Worm (Caenorhabditis elegans): ENCODE measurements around the gene srh-166.

The srh-166 gene

DNA sequence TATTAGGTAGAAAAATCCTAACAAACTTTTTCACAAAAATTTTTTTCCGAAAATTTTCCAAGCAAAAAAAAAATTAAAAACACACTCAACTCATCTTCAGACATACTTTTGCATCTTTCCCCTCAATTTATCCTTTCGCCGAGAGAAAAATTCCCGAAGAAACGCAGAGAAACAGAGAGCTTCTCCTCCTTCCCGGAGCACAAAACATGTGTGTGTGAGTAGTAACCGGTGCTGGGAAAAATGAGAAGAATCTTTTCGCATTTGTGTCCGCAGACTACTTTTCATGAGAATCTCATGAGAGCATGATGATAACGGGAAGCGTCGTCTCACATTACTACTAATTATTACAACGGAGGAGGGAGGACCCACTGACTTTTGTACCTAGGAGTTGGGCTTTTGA, 39.1 kb downstream of the srh-166 start:
- TF ChIP-seq nfya-1 (tag; optimal IDR thresholded peaks at IDR 0.05; ENCODE audit: insufficient read depth) (peak; percentile 16), pqm-1 (tag; optimal IDR thresholded peaks at IDR 0.05) (no peak), unc-62 (GFP tag; optimal IDR thresholded peaks at IDR 0.05) (no peak)

DNA sequence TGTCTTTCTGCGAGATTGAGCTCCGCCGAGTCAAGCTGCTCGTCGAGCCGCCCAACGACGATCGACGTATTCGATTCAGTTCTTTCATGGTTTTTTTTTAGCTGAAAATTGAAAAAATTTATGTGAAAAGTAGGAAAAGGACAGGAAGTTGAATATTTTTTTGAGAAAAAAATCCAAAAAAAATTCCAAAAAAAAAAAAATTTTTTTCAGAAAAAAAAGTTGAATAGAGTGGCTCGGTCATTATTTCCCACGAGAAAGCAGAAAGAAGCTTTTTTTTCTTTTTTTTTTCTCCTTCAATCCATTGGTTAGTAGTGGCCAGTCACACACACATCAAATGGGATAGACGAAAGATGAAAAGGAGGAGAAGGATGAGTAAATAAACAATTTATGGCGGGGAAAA, 40.4 kb downstream of the srh-166 start, which contains the start of gene dhcr-7:
Gene dhcr-7 (minus strand): TSS at position 101 of the 400 bp plus-strand sequence.
- TF ChIP-seq ama-1 (optimal IDR thresholded peaks at IDR 0.05) (no peak), ceh-82 (tag; optimal IDR thresholded peaks at IDR 0.05) (no peak), elt-2 (tag; optimal IDR thresholded peaks at IDR 0.05) (no peak), mml-1 (tag; optimal IDR thresholded peaks at IDR 0.05) (no peak), egl-27 (tag; optimal IDR thresholded peaks at IDR 0.05) (no peak), elt-1 (tag; optimal IDR thresholded peaks at IDR 0.05) (no peak), ceh-16 (tag; optimal IDR thresholded peaks at IDR 0.05) (no peak), fkh-10 (GFP tag; optimal IDR thresholded peaks at IDR 0.05) (no peak), nhr-28 (tag; optimal IDR thresholded peaks at IDR 0.05) (no peak), aly-2 (tag; optimal IDR thresholded peaks at IDR 0.05) (no peak), egl-5 (tag; optimal IDR thresholded peaks at IDR 0.05) (no peak)

DNA sequence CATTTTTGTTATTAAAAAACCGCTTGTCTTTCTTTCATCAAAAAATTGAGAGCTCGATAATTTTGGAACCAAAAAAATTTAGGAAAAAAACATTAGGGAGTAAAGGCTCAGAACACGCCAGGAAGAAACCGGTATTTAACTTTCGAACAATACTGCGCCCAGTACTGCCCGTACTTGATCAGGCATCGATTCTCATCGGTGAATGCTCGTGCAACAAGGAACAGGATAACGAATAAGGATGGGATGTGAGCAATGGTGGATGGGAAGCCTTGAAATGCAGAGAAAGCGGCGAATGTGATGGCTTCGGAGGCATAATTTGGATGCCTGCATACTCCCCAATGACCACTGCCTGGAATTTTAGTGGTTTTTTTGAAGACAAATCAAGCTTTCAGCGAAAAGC, 44.9 kb downstream of the srh-166 start:
- TF ChIP-seq mdl-1 (tag; optimal IDR thresholded peaks at IDR 0.05) (no peak), mml-1 (tag; optimal IDR thresholded peaks at IDR 0.05) (no peak), ztf-4 (tag; optimal IDR thresholded peaks at IDR 0.05) (no peak), aly-2 (tag; optimal IDR thresholded peaks at IDR 0.05) (no peak), fkh-2 (tag; optimal IDR thresholded peaks at IDR 0.05) (no peak), pqm-1 (tag; optimal IDR thresholded peaks at IDR 0.05) (no peak), nhr-43 (tag; optimal IDR thresholded peaks at IDR 0.05; ENCODE audit: poor library complexity, severe bottlenecking) (no peak), ceh-9 (tag; optimal IDR thresholded peaks at IDR 0.05) (no peak), ZK546.5 (tag; optimal IDR thresholded peaks at IDR 0.05) (no peak), R02D3.7 (tag; optimal IDR thresholded peaks at IDR 0.05) (no peak), jun-1 (tag; optimal IDR thresholded peaks at IDR 0.05) (no peak), nhr-28 (tag; optimal IDR thresholded peaks at IDR 0.05) (no peak), ztf-11 (tag; optimal IDR thresholded peaks at IDR 0.05) (no peak), fkh-10 (GFP tag; optimal IDR thresholded peaks at IDR 0.05) (no peak), sea-2 (GFP tag; optimal IDR thresholded peaks at IDR 0.05) (no peak), lin-15B (tag; optimal IDR thresholded peaks at IDR 0.05) (no peak), eor-1 (tag; optimal IDR thresholded peaks at IDR 0.05) (no peak), ceh-28 (tag; optimal IDR thresholded peaks at IDR 0.05) (no peak), unc-62 (GFP tag; optimal IDR thresholded peaks at IDR 0.05) (no peak)

DNA sequence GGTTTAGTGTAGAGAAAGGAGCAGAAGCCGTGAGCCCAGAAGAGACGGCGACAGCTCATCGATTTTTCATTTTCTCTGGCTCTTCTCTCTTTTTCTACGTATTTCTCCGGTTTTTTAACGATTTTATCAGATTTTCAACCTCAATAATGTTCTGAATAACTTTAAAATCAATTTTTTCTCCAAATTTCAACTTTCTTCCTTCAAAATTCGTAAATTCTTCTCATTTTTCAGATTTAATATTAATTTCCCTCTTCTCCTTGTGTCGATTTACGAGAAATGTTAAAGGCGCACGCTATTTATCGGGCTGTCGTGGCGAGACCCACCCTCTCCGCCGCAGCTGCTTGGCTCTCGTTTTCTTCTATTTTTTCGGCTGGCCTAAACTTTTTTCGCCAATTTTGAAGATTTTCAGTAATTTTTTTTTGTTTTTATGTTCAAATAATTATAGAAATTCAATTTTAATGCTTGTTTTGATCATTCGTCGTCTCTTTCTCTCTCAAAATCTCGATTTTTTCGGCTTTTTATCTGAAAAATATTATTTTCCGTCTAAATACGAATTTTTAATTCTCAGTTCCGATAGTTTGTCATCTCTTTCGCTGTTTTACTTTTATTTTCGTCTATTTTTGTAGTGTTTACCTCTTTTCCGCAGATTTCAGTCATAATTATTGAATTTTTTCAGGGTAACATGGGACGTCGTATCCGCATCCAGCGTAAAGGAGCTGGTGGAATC, 46.5 kb downstream of the srh-166 start, which contains the start of the genes calf-1 and rpl-2:
Gene calf-1 (minus strand): TSS at position 77 of the 727 bp plus-strand sequence.
Gene rpl-2 (plus strand): TSS at position 677 of the 727 bp plus-strand sequence.
- no peak for TF ChIP-seq ceh-9 (tag; optimal IDR thresholded peaks at IDR 0.05)
- TF ChIP-seq hmg-11 (tag; optimal IDR thresholded peaks at IDR 0.05) = peak; percentile 12
- no peak for TF ChIP-seq skn-1 (tag; optimal IDR thresholded peaks at IDR 0.05)
- TF ChIP-seq fkh-10 (GFP tag; optimal IDR thresholded peaks at IDR 0.05) = no peak
- TF ChIP-seq ceh-16 (tag; optimal IDR thresholded peaks at IDR 0.05) = no peak
- peak; percentile 57 for TF ChIP-seq lin-39 (tag; optimal IDR thresholded peaks at IDR 0.05)
- TF ChIP-seq nhr-76 (tag; optimal IDR thresholded peaks at IDR 0.05) = no peak
- TF ChIP-seq tbx-2 (tag; optimal IDR thresholded peaks at IDR 0.05) = no peak
- TF ChIP-seq elt-1 (tag; optimal IDR thresholded peaks at IDR 0.05) = no peak
- no peak for TF ChIP-seq jun-1 (tag; optimal IDR thresholded peaks at IDR 0.05)
- TF ChIP-seq ceh-82 (tag; optimal IDR thresholded peaks at IDR 0.05) = no peak
- no peak for TF ChIP-seq aly-2 (tag; optimal IDR thresholded peaks at IDR 0.05)
- no peak for TF ChIP-seq snpc-4 (tag; optimal IDR thresholded peaks at IDR 0.05)
- no peak for TF ChIP-seq egl-5 (tag; optimal IDR thresholded peaks at IDR 0.05)
- TF ChIP-seq egl-27 (tag; optimal IDR thresholded peaks at IDR 0.05) = no peak
- TF ChIP-seq nhr-67 (tag; optimal IDR thresholded peaks at IDR 0.05) = no peak
- TF ChIP-seq unc-62 (GFP tag; optimal IDR thresholded peaks at IDR 0.05) = no peak
- peak; percentile 81 for TF ChIP-seq pha-4 (tag; optimal IDR thresholded peaks at IDR 0.05)
- TF ChIP-seq lsy-12 (tag; optimal IDR thresholded peaks at IDR 0.05) = no peak
- TF ChIP-seq fos-1 (tag; optimal IDR thresholded peaks at IDR 0.05) = no peak
- TF ChIP-seq nhr-23 (tag; optimal IDR thresholded peaks at IDR 0.05) = peak; percentile 64
- TF ChIP-seq nhr-12 (tag; optimal IDR thresholded peaks at IDR 0.05) = no peak
- TF ChIP-seq ama-1 (optimal IDR thresholded peaks at IDR 0.05) = peak; percentile 18
- TF ChIP-seq nhr-43 (tag; optimal IDR thresholded peaks at IDR 0.05; ENCODE audit: poor library complexity, severe bottlenecking) = peak; percentile 44
- no peak for TF ChIP-seq sea-2 (GFP tag; optimal IDR thresholded peaks at IDR 0.05)
- no peak for TF ChIP-seq mml-1 (tag; optimal IDR thresholded peaks at IDR 0.05)
- no peak for TF ChIP-seq zag-1 (tag; optimal IDR thresholded peaks at IDR 0.05)
- no peak for TF ChIP-seq eor-1 (tag; optimal IDR thresholded peaks at IDR 0.05)
- peak; percentile 79 for TF ChIP-seq nfya-1 (tag; optimal IDR thresholded peaks at IDR 0.05; ENCODE audit: insufficient read depth)
- TF ChIP-seq mdl-1 (tag; optimal IDR thresholded peaks at IDR 0.05) = no peak
- peak; percentile 44 for TF ChIP-seq nhr-25 (tag; optimal IDR thresholded peaks at IDR 0.05)
- TF ChIP-seq fkh-2 (tag; optimal IDR thresholded peaks at IDR 0.05) = no peak
- no peak for TF ChIP-seq nhr-77 (tag; optimal IDR thresholded peaks at IDR 0.05)
- no peak for TF ChIP-seq daf-12 (tag; optimal IDR thresholded peaks at IDR 0.05)
- peak; percentile 46 for TF ChIP-seq ceh-28 (tag; optimal IDR thresholded peaks at IDR 0.05)
- TF ChIP-seq nhr-11 (tag; optimal IDR thresholded peaks at IDR 0.05) = peak; percentile 18
- no peak for TF ChIP-seq ZK546.5 (tag; optimal IDR thresholded peaks at IDR 0.05)

Measured in whole organism, L3 larva.